Worm (Caenorhabditis elegans): Measurements from ENCODE around the gene acly-1.

Gene acly-1

ce11 chrX:1451816-1452602, 27.3 kb upstream of the acly-1 start:
- TF ChIP-seq K02D7.2 (tag; optimal IDR thresholded peaks at IDR 0.05) (no peak), elt-2 (tag; optimal IDR thresholded peaks at IDR 0.05) (no peak), lin-11 (tag; optimal IDR thresholded peaks at IDR 0.05) (no peak), nfya-1 (tag; optimal IDR thresholded peaks at IDR 0.05) (no peak), ztf-16 (tag; optimal IDR thresholded peaks at IDR 0.05) (no peak), nhr-11 (tag; optimal IDR thresholded peaks at IDR 0.05) (no peak), fkh-6 (tag; optimal IDR thresholded peaks at IDR 0.05) (no peak), dve-1 (tag; optimal IDR thresholded peaks at IDR 0.05) (no peak), rnt-1 (tag; optimal IDR thresholded peaks at IDR 0.05) (no peak), pha-4 (tag; optimal IDR thresholded peaks at IDR 0.05) (no peak), C08G9.2 (tag; optimal IDR thresholded peaks at IDR 0.05) (no peak), pat-9 (tag; optimal IDR thresholded peaks at IDR 0.05) (no peak), ahr-1 (tag; optimal IDR thresholded peaks at IDR 0.05) (no peak), ceh-31 (tag; optimal IDR thresholded peaks at IDR 0.05) (no peak), ceh-34 (tag; optimal IDR thresholded peaks at IDR 0.05) (no peak), dmd-4 (tag; optimal IDR thresholded peaks at IDR 0.05; ENCODE audit: borderline replicate concordance) (no peak)

ce11 chrX:1453770-1454169, 25.6 kb upstream of the acly-1 start, which contains the start of gene cebp-1:
TSS of gene cebp-1 (minus strand) at chrX:1453868.
- TF ChIP-seq fkh-10 (GFP tag; optimal IDR thresholded peaks at IDR 0.05): no peak
- TF ChIP-seq elt-2 (tag; optimal IDR thresholded peaks at IDR 0.05): peak; percentile 12

DNA sequence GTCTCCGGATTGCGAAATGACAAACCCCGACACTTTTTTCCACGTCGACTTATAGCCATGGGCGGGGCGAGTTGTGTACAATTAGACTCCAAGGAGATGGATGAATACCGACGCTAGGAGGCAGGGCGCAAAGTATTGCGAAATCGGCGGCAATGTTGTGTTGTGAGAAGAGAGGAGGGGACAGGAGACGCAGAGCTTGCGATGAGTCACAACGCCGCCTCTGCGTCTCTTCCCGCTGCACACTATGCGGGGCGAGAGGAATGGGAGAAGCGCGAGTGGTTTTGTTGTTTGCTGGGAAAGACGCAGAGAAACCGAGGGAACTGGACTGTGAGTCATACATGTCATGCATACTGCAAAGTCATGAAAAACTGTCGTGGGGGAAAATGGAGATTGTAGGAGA, 25.0 kb upstream of the acly-1 start:
- TF ChIP-seq tbx-2 (tag; optimal IDR thresholded peaks at IDR 0.05): peak; percentile 81
- no peak for TF ChIP-seq ceh-22 (tag; optimal IDR thresholded peaks at IDR 0.05)
- TF ChIP-seq ceh-48 (tag; optimal IDR thresholded peaks at IDR 0.05): no peak
- no peak for TF ChIP-seq K02D7.2 (tag; optimal IDR thresholded peaks at IDR 0.05)
- TF ChIP-seq nfya-1 (tag; optimal IDR thresholded peaks at IDR 0.05): peak; percentile 82
- TF ChIP-seq sdc-2 (tag; optimal IDR thresholded peaks at IDR 0.05): peak; percentile 86
- peak; percentile 17 for TF ChIP-seq pha-2 (tag; optimal IDR thresholded peaks at IDR 0.05)
- peak; percentile 82 for TF ChIP-seq rnt-1 (tag; optimal IDR thresholded peaks at IDR 0.05)
- TF ChIP-seq che-1 (tag; optimal IDR thresholded peaks at IDR 0.05): peak; percentile 46
- TF ChIP-seq Y22D7AL.16 (tag; optimal IDR thresholded peaks at IDR 0.05): no peak
- TF ChIP-seq pag-3 (tag; optimal IDR thresholded peaks at IDR 0.05; ENCODE audit: borderline replicate concordance): no peak
- TF ChIP-seq gmeb-2 (tag; optimal IDR thresholded peaks at IDR 0.05): peak; percentile 21
- TF ChIP-seq T23F11.4 (GFP tag; optimal IDR thresholded peaks at IDR 0.05): peak; percentile 34
- TF ChIP-seq tbx-7 (tag; optimal IDR thresholded peaks at IDR 0.05): no peak
- TF ChIP-seq K09A11.1 (tag; optimal IDR thresholded peaks at IDR 0.05; ENCODE audit: insufficient read depth): no peak
- TF ChIP-seq fax-1 (tag; optimal IDR thresholded peaks at IDR 0.05): no peak
- TF ChIP-seq odd-2 (tag; optimal IDR thresholded peaks at IDR 0.05): no peak
- peak; percentile 40 for TF ChIP-seq ceh-14 (tag; optimal IDR thresholded peaks at IDR 0.05)
- no peak for TF ChIP-seq hlh-15 (tag; optimal IDR thresholded peaks at IDR 0.05)
- no peak for TF ChIP-seq ceh-6 (GFP tag; optimal IDR thresholded peaks at IDR 0.05)
- TF ChIP-seq pha-4 (tag; optimal IDR thresholded peaks at IDR 0.05): no peak
- no peak for TF ChIP-seq ceh-9 (tag; optimal IDR thresholded peaks at IDR 0.05)
- peak; percentile 50 for TF ChIP-seq unc-42 (tag; optimal IDR thresholded peaks at IDR 0.05)
- no peak for TF ChIP-seq elt-2 (tag; optimal IDR thresholded peaks at IDR 0.05)
- TF ChIP-seq C38D4.7 (GFP tag; optimal IDR thresholded peaks at IDR 0.05): no peak
- TF ChIP-seq fkh-10 (GFP tag; optimal IDR thresholded peaks at IDR 0.05): peak; percentile 2
- TF ChIP-seq ceh-19 (GFP tag; optimal IDR thresholded peaks at IDR 0.05): peak; percentile 65
- peak; percentile 98 for TF ChIP-seq unc-55 (GFP tag; optimal IDR thresholded peaks at IDR 0.05)
- peak; percentile 67 for TF ChIP-seq ets-4 (tag; optimal IDR thresholded peaks at IDR 0.05)
- TF ChIP-seq fkh-6 (tag; optimal IDR thresholded peaks at IDR 0.05): no peak
- TF ChIP-seq ahr-1 (tag; optimal IDR thresholded peaks at IDR 0.05): no peak
- TF ChIP-seq ztf-16 (tag; optimal IDR thresholded peaks at IDR 0.05): no peak
- peak; percentile 11 for TF ChIP-seq lim-6 (tag; optimal IDR thresholded peaks at IDR 0.05)
- TF ChIP-seq C08G9.2 (tag; optimal IDR thresholded peaks at IDR 0.05): peak; percentile 62
- no peak for TF ChIP-seq sox-4 (tag; optimal IDR thresholded peaks at IDR 0.05)
- TF ChIP-seq ttx-3 (tag; optimal IDR thresholded peaks at IDR 0.05): no peak
- no peak for TF ChIP-seq unc-86 (tag; optimal IDR thresholded peaks at IDR 0.05)
- no peak for TF ChIP-seq sox-2 (GFP tag; IDR thresholded peaks at IDR 0.05)
- TF ChIP-seq npax-4 (tag; optimal IDR thresholded peaks at IDR 0.05): no peak
- TF ChIP-seq dmd-4 (tag; optimal IDR thresholded peaks at IDR 0.05; ENCODE audit: borderline replicate concordance): no peak
